Fruit fly (Drosophila melanogaster) whole organism, wandering third instar larva: ENCODE results near the gene fz3.

Experiments
- Abd-B ChIP-seq: fragments of >200 bp; optimal IDR thresholded peaks from 2 replicates; lab custom pipeline; 2017; ENCODE audit warnings: missing biosample characterization, missing genetic modification characterization
- CG32264 ChIP-seq: fragments of 200-800 bp; sonication (Bioruptor generic); optimal IDR thresholded peaks from 2 replicates; lab custom pipeline; 2016; ENCODE audit warnings: missing biosample characterization, missing genetic modification characterization
- CG9705 ChIP-seq: fragments of 200-800 bp; sonication (Bioruptor generic); optimal IDR thresholded peaks from 2 replicates; lab custom pipeline; 2018; ENCODE audit warnings: missing biosample characterization, mild to moderate bottlenecking, missing genetic modification characterization
- CrebA ChIP-seq: fragments of 200-800 bp; sonication (Bioruptor generic); optimal IDR thresholded peaks from 2 replicates; lab custom pipeline; 2016; ENCODE audit warnings: missing biosample characterization, mild to moderate bottlenecking, missing genetic modification characterization, borderline replicate concordance
- Dfd ChIP-seq: fragments of >200 bp; optimal IDR thresholded peaks from 2 replicates; lab custom pipeline; 2017; ENCODE audit warnings: missing biosample characterization, missing genetic modification characterization
- Dif ChIP-seq: fragments of 200-275, 200-300 bp; sonication (Bioruptor generic); optimal IDR thresholded peaks from 2 replicates; lab custom pipeline; 2018; ENCODE audit warnings: missing biosample characterization, missing genetic modification characterization; ENCODE audit not compliant: partially characterized antibody
- GATAd ChIP-seq: sonication (Bioruptor generic); optimal IDR thresholded peaks from 2 replicates; lab custom pipeline; 2016; ENCODE audit warnings: missing biosample characterization, missing genetic modification characterization
- HLH106 ChIP-seq: fragments of 200-800 bp; optimal IDR thresholded peaks from 3 replicates; lab custom pipeline; 2019; ENCODE audit warnings: missing biosample characterization, mild to moderate bottlenecking, missing genetic modification characterization, moderate library complexity
- Hnf4 ChIP-seq: fragments of 200-800 bp; sonication (Bioruptor generic); optimal IDR thresholded peaks from 2 replicates; lab custom pipeline; 2016; ENCODE audit warnings: missing biosample characterization, mild to moderate bottlenecking, missing genetic modification characterization
- Hr78 ChIP-seq: fragments of >200 bp; optimal IDR thresholded peaks from 2 replicates; lab custom pipeline; 2017; ENCODE audit warnings: missing biosample characterization, missing genetic modification characterization
- Mio ChIP-seq: sonication (Bioruptor generic); optimal IDR thresholded peaks from 2 replicates; lab custom pipeline; 2016; ENCODE audit warnings: missing biosample characterization, missing genetic modification characterization
- Myc ChIP-seq: fragments of >200 bp; optimal IDR thresholded peaks from 2 replicates; lab custom pipeline; 2017
- N ChIP-seq: fragments of >200 bp; optimal IDR thresholded peaks from 2 replicates; lab custom pipeline; 2018; ENCODE audit warnings: missing biosample characterization, missing external identifiers, missing genetic modification characterization
- OdsH ChIP-seq: fragments of 200-800 bp; sonication (Bioruptor generic); optimal IDR thresholded peaks from 2 replicates; lab custom pipeline; 2016; ENCODE audit warnings: missing biosample characterization, mild to moderate bottlenecking, missing genetic modification characterization
- Rel ChIP-seq, 2 experiments: fragments of 200-800 bp; sonication (Bioruptor generic) in 1 of 2; optimal IDR thresholded peaks; 2 replicates in 1 of 2; 3 replicates in 1 of 2; lab custom pipeline; 2016 to 2019; ENCODE audit warnings: mild to moderate bottlenecking in 2 of 2, missing biosample characterization in 2 of 2, missing genetic modification characterization in 2 of 2, moderate library complexity in 1 of 2
- Sp1 ChIP-seq: fragments of 200-800 bp; sonication (Bioruptor generic); optimal IDR thresholded peaks from 3 replicates; lab custom pipeline; 2019; ENCODE audit warnings: missing biosample characterization, mild to moderate bottlenecking, missing genetic modification characterization, moderate library complexity
- br ChIP-seq: fragments of 200-800 bp; sonication (Bioruptor generic); optimal IDR thresholded peaks from 2 replicates; lab custom pipeline; 2016; ENCODE audit warnings: missing biosample characterization, missing genetic modification characterization
- brk ChIP-seq: fragments of 200-800 bp; sonication (Bioruptor generic); optimal IDR thresholded peaks from 2 replicates; lab custom pipeline; 2016; ENCODE audit warnings: missing biosample characterization, mild to moderate bottlenecking, missing genetic modification characterization
- dl ChIP-seq, 2 experiments: fragments of 175-275, 200-275 bp in 1 of 2; fragments of 200-275 bp in 1 of 2; sonication (Bioruptor generic); optimal IDR thresholded peaks; lab custom pipeline; 2018; ENCODE audit warnings: mild to moderate bottlenecking in 2 of 2, missing biosample characterization in 2 of 2, missing genetic modification characterization in 2 of 2, moderate library complexity in 2 of 2; ENCODE audit not compliant: partially characterized antibody in 2 of 2, insufficient read depth in 1 of 2
- dmrt93B ChIP-seq: fragments of 200-800 bp; sonication (Bioruptor generic); optimal IDR thresholded peaks from 2 replicates; lab custom pipeline; 2018; ENCODE audit warnings: missing biosample characterization, mild to moderate bottlenecking, missing genetic modification characterization
- dsf ChIP-seq: sonication (Bioruptor generic); optimal IDR thresholded peaks from 2 replicates; lab custom pipeline; 2016; ENCODE audit warnings: missing biosample characterization, missing genetic modification characterization, borderline replicate concordance
- ey ChIP-seq: fragments of 200-800 bp; sonication (Bioruptor generic); optimal IDR thresholded peaks from 2 replicates; lab custom pipeline; 2016; ENCODE audit warnings: missing biosample characterization, missing genetic modification characterization
- foxo ChIP-seq, 2 experiments: fragments of 200-800 bp; sonication (Bioruptor generic); optimal IDR thresholded peaks; 2 replicates in 1 of 2; 3 replicates in 1 of 2; lab custom pipeline; 2016 to 2017; ENCODE audit warnings: missing biosample characterization in 2 of 2, missing genetic modification characterization in 2 of 2
- fru ChIP-seq: fragments of 200-800 bp; sonication (Bioruptor generic); optimal IDR thresholded peaks from 3 replicates; lab custom pipeline; 2016; ENCODE audit warnings: missing biosample characterization, mild to moderate bottlenecking, missing genetic modification characterization
- h ChIP-seq: fragments of 200-800 bp; sonication (Bioruptor generic); optimal IDR thresholded peaks from 3 replicates; lab custom pipeline; 2016; ENCODE audit warnings: missing biosample characterization, mild to moderate bottlenecking, missing genetic modification characterization
- jim ChIP-seq: fragments of 175-275, 200-325 bp; sonication (Bioruptor generic); optimal IDR thresholded peaks from 2 replicates; lab custom pipeline; 2016; ENCODE audit warnings: missing biosample characterization, mild to moderate bottlenecking, missing genetic modification characterization
- lola ChIP-seq: fragments of >200 bp; optimal IDR thresholded peaks from 2 replicates; lab custom pipeline; 2017; ENCODE audit warnings: missing biosample characterization, missing genetic modification characterization
- pan ChIP-seq: fragments of >200 bp; optimal IDR thresholded peaks from 2 replicates; lab custom pipeline; 2017
- psq ChIP-seq: fragments of 200-800 bp; sonication (Bioruptor generic); optimal IDR thresholded peaks from 3 replicates; lab custom pipeline; 2017; ENCODE audit warnings: missing biosample characterization, mild to moderate bottlenecking, missing genetic modification characterization, moderate library complexity
- rgr ChIP-seq: fragments of 200-800 bp; sonication (Bioruptor generic); optimal IDR thresholded peaks from 3 replicates; lab custom pipeline; 2016; ENCODE audit warnings: missing biosample characterization, mild to moderate bottlenecking, missing genetic modification characterization
- sage ChIP-seq: fragments of 200-800 bp; sonication (Bioruptor generic); optimal IDR thresholded peaks from 2 replicates; lab custom pipeline; 2016; ENCODE audit warnings: missing biosample characterization, mild to moderate bottlenecking, missing genetic modification characterization
- sv ChIP-seq: fragments of 200-800 bp; sonication (Bioruptor generic); optimal IDR thresholded peaks from 3 replicates; lab custom pipeline; 2016; ENCODE audit warnings: missing biosample characterization, missing genetic modification characterization
- usp ChIP-seq: fragments of >200 bp; optimal IDR thresholded peaks from 2 replicates; lab custom pipeline; 2017; ENCODE audit warnings: missing biosample characterization, missing genetic modification characterization
- woc ChIP-seq: sonication (Bioruptor generic); optimal IDR thresholded peaks from 2 replicates; lab custom pipeline; 2016; ENCODE audit warnings: missing biosample characterization, mild to moderate bottlenecking, missing genetic modification characterization

fz3 gene

dm6 chrX:779344-779743, 9.6 kb downstream of the fz3 start:
- TF ChIP-seq psq (GFP tag; lab: Kevin White, UChicago) (peak; percentile 70), woc (peak; percentile 83), rgr (GFP tag; lab: Kevin White, UChicago) (peak; percentile 44), fru (peak; percentile 82), br (peak; percentile 12), jim (GFP tag; lab: Kevin White, UChicago) (no peak), dmrt93B (GFP tag; lab: Kevin White, UChicago) (peak; percentile 11), sv (GFP tag; lab: Kevin White, UChicago) (no peak), Hnf4 (GFP tag; lab: Kevin White, UChicago) (peak; percentile 11), ey (GFP tag; lab: Kevin White, UChicago) (peak; percentile 61), N (GFP tag; lab: Kevin White, UChicago) (no peak), Sp1 (GFP tag; lab: Kevin White, UChicago) (peak; percentile 53), h (peak; percentile 64), foxo (GFP tag; optimal IDR thresholded peaks at IDR 0.05; lab: Kevin White, UChicago) (peak in 1 of 2 experiments; percentile 75), pan (no peak), OdsH (peak; percentile 53), Mio (GFP tag; lab: Kevin White, UChicago) (no peak), GATAd (GFP tag; lab: Kevin White, UChicago) (no peak), CG32264 (GFP tag; lab: Kevin White, UChicago) (no peak), HLH106 (tag; lab: Kevin White, UChicago) (peak; percentile 58)

dm6 chrX:784456-784855, 14.7 kb downstream of the fz3 start, which contains the start of gene tw:
Gene tw, plus strand, starts transcription at chrX:784746.
- TF ChIP-seq brk (GFP tag; lab: Kevin White, UChicago) (no peak), psq (GFP tag; lab: Kevin White, UChicago) (peak; percentile 28), h (no peak), foxo (GFP tag; optimal IDR thresholded peaks at IDR 0.05; lab: Kevin White, UChicago) (peak in 1 of 2 experiments; percentile 9), Abd-B (no peak), ey (GFP tag; lab: Kevin White, UChicago) (no peak), sage (GFP tag; lab: Kevin White, UChicago) (no peak), fru (peak; percentile 36), Myc (peak; percentile 54), N (GFP tag; lab: Kevin White, UChicago) (no peak), Hr78 (GFP tag; lab: Kevin White, UChicago) (no peak), GATAd (GFP tag; lab: Kevin White, UChicago) (no peak), jim (GFP tag; lab: Kevin White, UChicago) (no peak), Dif (GFP tag; lab: Kevin White, UChicago) (peak; percentile 31), pan (no peak), usp (no peak), CrebA (GFP tag; lab: Kevin White, UChicago) (no peak), lola (GFP tag; lab: Kevin White, UChicago) (no peak)

- TF ChIP-seq Mio (GFP tag; lab: Kevin White, UChicago), result no peak
- TF ChIP-seq Hnf4 (GFP tag; lab: Kevin White, UChicago), result no peak
- peak; percentile 51 for TF ChIP-seq h
- TF ChIP-seq dl (GFP tag; optimal IDR thresholded peaks at IDR 0.05; lab: Kevin White, UChicago; ENCODE audit: insufficient read depth in 1 of 2, partially characterized antibody in 2 of 2), result no peak
- TF ChIP-seq brk (GFP tag; lab: Kevin White, UChicago), result no peak
- TF ChIP-seq dsf (GFP tag; lab: Kevin White, UChicago), result no peak
- peak; percentile 14 for TF ChIP-seq Sp1 (GFP tag; lab: Kevin White, UChicago)
- TF ChIP-seq HLH106 (tag; lab: Kevin White, UChicago), result peak; percentile 56
- no peak for TF ChIP-seq CrebA (GFP tag; lab: Kevin White, UChicago)
- TF ChIP-seq psq (GFP tag; lab: Kevin White, UChicago), result peak; percentile 15
- no peak for TF ChIP-seq Dif (GFP tag; lab: Kevin White, UChicago)
- TF ChIP-seq sage (GFP tag; lab: Kevin White, UChicago), result no peak
- peak; percentile 70 for TF ChIP-seq fru
- no peak for TF ChIP-seq CG9705 (GFP tag; lab: Kevin White, UChicago)
- peak; percentile 44 for TF ChIP-seq OdsH
- no peak for TF ChIP-seq Myc
- TF ChIP-seq N (GFP tag; lab: Kevin White, UChicago), result no peak
- no peak for TF ChIP-seq woc
- no peak for TF ChIP-seq Dfd (GFP tag; lab: Kevin White, UChicago)
- TF ChIP-seq GATAd (GFP tag; lab: Kevin White, UChicago), result no peak
- TF ChIP-seq ey (GFP tag; lab: Kevin White, UChicago), result peak; percentile 56
- no peak for TF ChIP-seq Rel (GFP tag; optimal IDR thresholded peaks at IDR 0.05; lab: Kevin White, UChicago)
- TF ChIP-seq Rel (tag; optimal IDR thresholded peaks at IDR 0.05; lab: Kevin White, UChicago), result no peak
- TF ChIP-seq br, result peak; percentile 64
- peak; percentile 7 for TF ChIP-seq dmrt93B (GFP tag; lab: Kevin White, UChicago)
- peak in 1 of 2 experiments; percentile 51 for TF ChIP-seq foxo (GFP tag; optimal IDR thresholded peaks at IDR 0.05; lab: Kevin White, UChicago)
- peak; percentile 40 for TF ChIP-seq rgr (GFP tag; lab: Kevin White, UChicago)
Measured at dm6 chrX:790039-790597, 20.4 kb downstream of the fz3 start, which contains the start of gene CG13360. Gene CG13360, minus strand, starts transcription at chrX:790089.
